Worm (Caenorhabditis elegans): ENCODE results near the gene fbxa-29.

DNA sequence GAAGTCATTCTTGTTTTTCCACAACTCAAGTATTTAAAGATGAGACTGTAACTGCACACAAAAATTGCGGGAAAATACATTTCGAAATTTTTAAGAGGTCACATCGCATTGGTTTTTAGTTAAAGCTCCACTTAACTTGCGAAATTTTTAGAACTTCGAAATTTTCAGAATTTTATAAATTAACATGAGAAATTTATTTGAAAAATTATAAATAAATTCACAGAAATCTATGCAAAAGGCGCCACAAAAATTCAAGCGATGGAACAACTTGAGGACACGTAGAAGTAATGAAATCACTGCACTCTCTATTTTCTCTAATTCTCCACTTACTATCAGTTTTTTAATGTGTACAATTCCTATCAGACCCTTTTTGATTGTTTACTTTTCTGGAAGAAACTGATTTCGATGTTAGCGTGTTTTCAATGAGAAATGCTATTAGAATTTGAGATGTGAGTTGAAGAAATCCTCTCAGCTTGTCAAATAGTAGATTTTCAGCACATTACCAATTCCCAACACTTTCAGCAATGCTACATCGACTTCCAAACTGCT, 2.1 kb downstream of the fbxa-29 start, which contains the start of gene fbxa-31:
- TF ChIP-seq flt-1 (GFP tag; IDR thresholded peaks at IDR 0.05) (no peak), T22C8.4 (GFP tag; IDR thresholded peaks at IDR 0.05) (no peak), ref-1 (GFP tag; conservative IDR thresholded peaks at IDR 0.05) (no peak)
